Fruit fly (Drosophila melanogaster) whole organism, prepupa: ENCODE measurements around the gene Ubr3.
A peak's percentile ranks its signal among the peaks of the same experiment; 100 is the strongest.

Experiments used
- Blimp-1 ChIP-seq: fragments of 200-800 bp; sonication (Bioruptor generic); optimal IDR thresholded peaks from 3 replicates; lab custom pipeline; 2017; ENCODE audit warnings: missing biosample characterization, missing genetic modification characterization, mild to moderate bottlenecking, moderate library complexity, missing genetic modification reagents
- CG10631 ChIP-seq: fragments of 200-800 bp; sonication (Bioruptor generic); optimal IDR thresholded peaks from 2 replicates; lab custom pipeline; 2016; ENCODE audit warnings: missing biosample characterization, missing genetic modification characterization
- CG10669 ChIP-seq: fragments of 200-800 bp; sonication (Bioruptor generic); optimal IDR thresholded peaks from 3 replicates; lab custom pipeline; 2018; ENCODE audit warnings: missing biosample characterization, mild to moderate bottlenecking, missing genetic modification characterization, moderate library complexity
- CG11294 ChIP-seq: fragments of 200-800 bp; sonication (Bioruptor generic); IDR thresholded peaks from 2 replicates; pipeline ENCODE4 v1.3.6; 2022; ENCODE audit warnings: missing biosample characterization, missing genetic modification characterization
- CG11902 ChIP-seq: fragments of 200-800 bp; sonication (Bioruptor generic); optimal IDR thresholded peaks from 3 replicates; lab custom pipeline; 2016; ENCODE audit warnings: missing biosample characterization, missing genetic modification characterization
- CG15336 ChIP-seq: fragments of 200-800 bp; sonication (Bioruptor generic); IDR thresholded peaks from 2 replicates; pipeline ENCODE4 v1.3.6; 2022; ENCODE audit warnings: missing biosample characterization, missing genetic modification characterization
- CG16779 ChIP-seq: fragments of 200-800 bp; sonication (Bioruptor generic); optimal IDR thresholded peaks from 3 replicates; lab custom pipeline; 2017; ENCODE audit warnings: missing biosample characterization, mild to moderate bottlenecking, missing genetic modification characterization
- CG3032 ChIP-seq: fragments of 200-800 bp; optimal IDR thresholded peaks from 2 replicates; lab custom pipeline; 2019; ENCODE audit warnings: missing biosample characterization, mild to moderate bottlenecking, missing genetic modification characterization, moderate library complexity
- CG31627 ChIP-seq: fragments of 200-800 bp; sonication (Bioruptor generic); optimal IDR thresholded peaks from 3 replicates; lab custom pipeline; 2016; ENCODE audit warnings: missing biosample characterization, missing genetic modification characterization
- CG32006 ChIP-seq: fragments of 200-800 bp; sonication (Bioruptor generic); optimal IDR thresholded peaks from 3 replicates; lab custom pipeline; 2017; ENCODE audit warnings: missing biosample characterization, mild to moderate bottlenecking, missing genetic modification characterization
- CG34406 ChIP-seq: fragments of 200-800 bp; sonication (Bioruptor generic); optimal IDR thresholded peaks from 3 replicates; lab custom pipeline; 2016; ENCODE audit warnings: missing biosample characterization, missing genetic modification characterization
- CG3919 ChIP-seq: fragments of 200-800 bp; sonication (Bioruptor generic); optimal IDR thresholded peaks from 3 replicates; lab custom pipeline; 2016; ENCODE audit warnings: missing biosample characterization, missing genetic modification characterization
- CG4318 ChIP-seq: fragments of 200-800 bp; sonication (Bioruptor generic); optimal IDR thresholded peaks from 3 replicates; lab custom pipeline; 2017; ENCODE audit warnings: missing biosample characterization, mild to moderate bottlenecking, missing genetic modification characterization
- CG6163 ChIP-seq: fragments of 200-800 bp; sonication (Bioruptor generic); IDR thresholded peaks from 3 replicates; pipeline ENCODE4 v1.3.6; 2022; ENCODE audit warnings: missing biosample characterization, missing genetic modification characterization
- CG6276 ChIP-seq: fragments of 200-800 bp; sonication (Bioruptor generic); optimal IDR thresholded peaks from 2 replicates; lab custom pipeline; 2017; ENCODE audit warnings: missing biosample characterization, mild to moderate bottlenecking, missing genetic modification characterization
- CG6792 ChIP-seq: fragments of 200-800 bp; sonication (Bioruptor generic); optimal IDR thresholded peaks from 3 replicates; lab custom pipeline; 2016; ENCODE audit warnings: missing biosample characterization, missing genetic modification characterization
- CG6808 ChIP-seq: fragments of 200-800 bp; sonication (Bioruptor generic); optimal IDR thresholded peaks from 3 replicates; lab custom pipeline; 2017; ENCODE audit warnings: missing biosample characterization, missing genetic modification characterization, mild to moderate bottlenecking, moderate library complexity, missing genetic modification reagents
- CG6854 ChIP-seq: fragments of 200-800 bp; sonication (Bioruptor generic); optimal IDR thresholded peaks from 2 replicates; lab custom pipeline; 2017; ENCODE audit warnings: missing biosample characterization, mild to moderate bottlenecking, missing genetic modification characterization
- CG7368 ChIP-seq: fragments of 200-800 bp; sonication (Bioruptor generic); optimal IDR thresholded peaks from 3 replicates; lab custom pipeline; 2016; ENCODE audit warnings: missing biosample characterization, missing genetic modification characterization
- CG8119 ChIP-seq: fragments of 200-800 bp; sonication (Bioruptor generic); IDR thresholded peaks from 3 replicates; pipeline ENCODE4 v1.3.6; 2022; ENCODE audit warnings: missing biosample characterization, missing genetic modification characterization
- CG8632 ChIP-seq: fragments of 200-800 bp; sonication (Bioruptor generic); optimal IDR thresholded peaks from 3 replicates; lab custom pipeline; 2016; ENCODE audit warnings: missing biosample characterization, missing genetic modification characterization
- CG9139 ChIP-seq: fragments of 200-800 bp; sonication (Bioruptor generic); optimal IDR thresholded peaks from 3 replicates; lab custom pipeline; 2017; ENCODE audit warnings: missing biosample characterization, mild to moderate bottlenecking, missing genetic modification characterization
- Eip75B ChIP-seq: fragments of 200-800 bp; sonication (Bioruptor generic); optimal IDR thresholded peaks from 3 replicates; lab custom pipeline; 2016; ENCODE audit warnings: missing biosample characterization, missing genetic modification characterization
- Eip93F ChIP-seq: fragments of 200-800 bp; sonication (Bioruptor generic); optimal IDR thresholded peaks from 2 replicates; lab custom pipeline; 2016; ENCODE audit warnings: missing biosample characterization, mild to moderate bottlenecking, missing genetic modification characterization
- Ets21C ChIP-seq: fragments of 200-800 bp; sonication (Bioruptor generic); optimal IDR thresholded peaks from 3 replicates; lab custom pipeline; 2016; ENCODE audit warnings: missing biosample characterization, missing genetic modification characterization
- Gug ChIP-seq: fragments of 200-800 bp; sonication (Bioruptor generic); IDR thresholded peaks from 2 replicates; pipeline ENCODE4 v1.3.6; 2022; ENCODE audit warnings: missing biosample characterization, missing genetic modification characterization
- Hr39 ChIP-seq: fragments of 200-800 bp; sonication (Bioruptor generic); optimal IDR thresholded peaks from 2 replicates; lab custom pipeline; 2016; ENCODE audit warnings: missing biosample characterization, missing genetic modification characterization
- Hr4 ChIP-seq: fragments of 200-800 bp; sonication (Bioruptor generic); optimal IDR thresholded peaks from 3 replicates; lab custom pipeline; 2016; ENCODE audit warnings: missing biosample characterization, missing genetic modification characterization
- Lpt ChIP-seq: fragments of 200-800 bp; sonication (Bioruptor generic); optimal IDR thresholded peaks from 3 replicates; lab custom pipeline; 2016; ENCODE audit warnings: missing biosample characterization, missing genetic modification characterization
- Met ChIP-seq: fragments of 200-800 bp; sonication (Bioruptor generic); optimal IDR thresholded peaks from 3 replicates; lab custom pipeline; 2016; ENCODE audit warnings: missing biosample characterization, missing genetic modification characterization
- OdsH ChIP-seq: fragments of 200-800 bp; sonication (Bioruptor generic); optimal IDR thresholded peaks from 3 replicates; lab custom pipeline; 2016; ENCODE audit warnings: missing biosample characterization, missing genetic modification characterization
- Smox ChIP-seq: fragments of 200-800 bp; sonication (Bioruptor generic); optimal IDR thresholded peaks from 3 replicates; lab custom pipeline; 2016; ENCODE audit warnings: missing biosample characterization, missing genetic modification characterization
- Sox14 ChIP-seq: fragments of 200-800 bp; sonication (Bioruptor generic); optimal IDR thresholded peaks from 3 replicates; lab custom pipeline; 2016; ENCODE audit warnings: missing biosample characterization, missing genetic modification characterization
- achi ChIP-seq: fragments of 200-800 bp; sonication (Bioruptor generic); optimal IDR thresholded peaks from 3 replicates; lab custom pipeline; 2016; ENCODE audit warnings: missing biosample characterization, missing genetic modification characterization
- acj6 ChIP-seq: fragments of 200-800 bp; sonication (Bioruptor generic); optimal IDR thresholded peaks from 3 replicates; lab custom pipeline; 2016; ENCODE audit warnings: missing biosample characterization, missing genetic modification characterization
- cyc ChIP-seq: fragments of 200-800 bp; sonication (Bioruptor generic); optimal IDR thresholded peaks from 3 replicates; lab custom pipeline; 2016; ENCODE audit warnings: missing biosample characterization, missing genetic modification characterization
- dsx ChIP-seq: fragments of 200-800 bp; optimal IDR thresholded peaks from 3 replicates; lab custom pipeline; 2019; ENCODE audit warnings: missing biosample characterization, mild to moderate bottlenecking, missing genetic modification characterization, moderate library complexity; ENCODE audit not compliant: poor library complexity, severe bottlenecking
- fd59A ChIP-seq: fragments of 200-800 bp; sonication (Bioruptor generic); optimal IDR thresholded peaks from 2 replicates; lab custom pipeline; 2017; ENCODE audit warnings: missing biosample characterization, mild to moderate bottlenecking, missing genetic modification characterization, missing genetic modification reagents
- fd85E ChIP-seq: fragments of 200-800 bp; sonication (Bioruptor generic); optimal IDR thresholded peaks from 3 replicates; lab custom pipeline; 2016; ENCODE audit warnings: missing biosample characterization, missing genetic modification characterization
- lz ChIP-seq: fragments of 200-800 bp; sonication (Bioruptor generic); optimal IDR thresholded peaks from 3 replicates; lab custom pipeline; 2016; ENCODE audit warnings: missing biosample characterization, missing genetic modification characterization
- pdm3 ChIP-seq: fragments of 200-800 bp; sonication (Bioruptor generic); optimal IDR thresholded peaks from 3 replicates; lab custom pipeline; 2016; ENCODE audit warnings: missing biosample characterization, missing genetic modification characterization
- salr ChIP-seq, 2 experiments: fragments of 200-800 bp; sonication (Bioruptor generic); optimal IDR thresholded peaks; 3 replicates each; lab custom pipeline; 2016 to 2018; ENCODE audit warnings: missing biosample characterization in 2 of 2, missing genetic modification characterization in 2 of 2, mild to moderate bottlenecking in 1 of 2
- spab ChIP-seq: fragments of 200-800 bp; sonication (Bioruptor generic); optimal IDR thresholded peaks from 2 replicates; lab custom pipeline; 2017; ENCODE audit warnings: missing biosample characterization, mild to moderate bottlenecking, missing genetic modification characterization, missing genetic modification reagents
- ss ChIP-seq, 2 experiments: fragments of 200-800 bp; sonication (Bioruptor generic); optimal IDR thresholded peaks; 2 replicates in 1 of 2; 3 replicates in 1 of 2; lab custom pipeline; 2017 to 2018; ENCODE audit warnings: mild to moderate bottlenecking in 2 of 2, missing biosample characterization in 2 of 2, missing genetic modification characterization in 2 of 2, moderate library complexity in 1 of 2
- topi ChIP-seq: fragments of 200-800 bp; sonication (Bioruptor generic); optimal IDR thresholded peaks from 3 replicates; lab custom pipeline; 2016; ENCODE audit warnings: missing biosample characterization, missing genetic modification characterization
- vri ChIP-seq: fragments of 200-800 bp; sonication (Bioruptor generic); optimal IDR thresholded peaks from 3 replicates; lab custom pipeline; 2016; ENCODE audit warnings: missing biosample characterization, mild to moderate bottlenecking, missing genetic modification characterization

Ubr3 gene

dm6 chrX:7888386-7889024 is 47.2 kb upstream of the Ubr3 start, which contains the start of gene Acat1 (continued):
- TF ChIP-seq CG32006 (GFP tag; lab: Kevin White, UChicago), result peak; percentile 58
- peak; percentile 14 for TF ChIP-seq CG9139 (GFP tag; lab: Kevin White, UChicago)
- peak; percentile 86 for TF ChIP-seq pdm3 (GFP tag; lab: Kevin White, UChicago)
- TF ChIP-seq Gug (GFP tag; lab: Robert Waterston, UW), result peak; percentile 36
- peak; percentile 41 for TF ChIP-seq Lpt
- peak; percentile 1 for TF ChIP-seq CG6276
- peak; percentile 19 for TF ChIP-seq CG4318 (GFP tag; lab: Kevin White, UChicago)
- TF ChIP-seq CG7368 (GFP tag; lab: Kevin White, UChicago), result peak; percentile 72
- TF ChIP-seq CG10669 (GFP tag; lab: Kevin White, UChicago), result peak; percentile 71
- peak; percentile 65 for TF ChIP-seq CG8632 (GFP tag; lab: Kevin White, UChicago)
- TF ChIP-seq CG16779, result no peak
- TF ChIP-seq Met (GFP tag; lab: Kevin White, UChicago), result peak; percentile 84
- TF ChIP-seq CG3032, result no peak
- peak; percentile 80 for TF ChIP-seq Hr39

- TF ChIP-seq CG3919 (peak; percentile 33), fd85E (GFP tag; lab: Kevin White, UChicago) (no peak), acj6 (peak; percentile 14), dsx (peak; percentile 36), CG6808 (peak; percentile 50), OdsH (GFP tag; lab: Kevin White, UChicago) (no peak), CG10631 (GFP tag; lab: Kevin White, UChicago) (peak; percentile 26), CG16779 (no peak), cyc (GFP tag; lab: Kevin White, UChicago) (no peak), Eip75B (GFP tag; lab: Kevin White, UChicago) (no peak), ss (GFP tag; optimal IDR thresholded peaks at IDR 0.05; lab: Kevin White, UChicago) (peak; percentile 42 to 52), lz (GFP tag; lab: Kevin White, UChicago) (peak; percentile 9), vri (GFP tag; lab: Kevin White, UChicago) (peak; percentile 15), CG11902 (GFP tag; lab: Kevin White, UChicago) (no peak), Gug (GFP tag; lab: Robert Waterston, UW) (no peak), topi (GFP tag; lab: Kevin White, UChicago) (no peak), Smox (GFP tag; lab: Kevin White, UChicago) (peak; percentile 16), achi (GFP tag; lab: Kevin White, UChicago) (peak; percentile 1), Sox14 (GFP tag; lab: Kevin White, UChicago) (no peak), spab (GFP tag; lab: Kevin White, UChicago) (peak; percentile 29), CG6163 (GFP tag; lab: Robert Waterston, UW) (no peak), fd59A (GFP tag; lab: Kevin White, UChicago) (no peak), CG6792 (GFP tag; lab: Kevin White, UChicago) (no peak), Hr4 (GFP tag; lab: Kevin White, UChicago) (no peak), Lpt (no peak), CG15336 (GFP tag; lab: Robert Waterston, UW) (0 out of 2 replicates have a peak, but pooled peaks have one; percentile 15), CG31627 (no peak), CG6276 (peak; percentile 19), CG34406 (GFP tag; lab: Kevin White, UChicago) (no peak), Eip93F (GFP tag; lab: Kevin White, UChicago) (no peak), Blimp-1 (peak; percentile 6), CG6854 (GFP tag; lab: Kevin White, UChicago) (no peak), salr (GFP tag; optimal IDR thresholded peaks at IDR 0.05; lab: Kevin White, UChicago) (no peak), CG11294 (no peak), CG32006 (GFP tag; lab: Kevin White, UChicago) (peak; percentile 31), Ets21C (GFP tag; lab: Kevin White, UChicago) (no peak), CG3032 (peak; percentile 34), CG8119 (GFP tag; lab: Robert Waterston, UW) (no peak)
Observed at dm6 chrX:7891596-7892538, 43.8 kb upstream of the Ubr3 start, which contains the start of gene Nek2. Gene Nek2 (minus strand): TSS chrX:7891646.
